Worm (Caenorhabditis elegans) whole organism, early embryonic: Measurements from ENCODE around the gene T05G5.5.

Experiments
- B0310.2 ChIP-seq: sonication (generic microtip); optimal IDR thresholded peaks from 2 replicates; lab custom pipeline; 2016; ENCODE audit warnings: mild to moderate bottlenecking, missing genetic modification characterization, missing compliant biosample characterization
- F13C5.2 ChIP-seq: sonication (generic microtip); optimal IDR thresholded peaks from 2 replicates; lab custom pipeline; 2017; ENCODE audit warnings: mild to moderate bottlenecking, missing genetic modification characterization, inconsistent platforms, missing compliant biosample characterization
- aly-1 ChIP-seq: sonication (generic microtip); optimal IDR thresholded peaks from 2 replicates; lab custom pipeline; 2016; ENCODE audit warnings: missing genetic modification characterization, missing compliant biosample characterization
- ama-1 ChIP-seq: fragments of 150-350 bp; optimal IDR thresholded peaks from 2 replicates; lab custom pipeline; 2014
- ceh-13 ChIP-seq: fragments of 200-800 bp; sonication (Bioruptor generic); optimal IDR thresholded peaks from 2 replicates; lab custom pipeline; 2018; ENCODE audit warnings: mild to moderate bottlenecking, missing genetic modification characterization, missing compliant biosample characterization
- ceh-36 ChIP-seq: sonication (generic microtip); optimal IDR thresholded peaks from 2 replicates; lab custom pipeline; 2016; ENCODE audit warnings: missing genetic modification characterization, inconsistent platforms, missing compliant biosample characterization
- ets-7 ChIP-seq: sonication (generic microtip); optimal IDR thresholded peaks from 2 replicates; lab custom pipeline; 2016; ENCODE audit warnings: missing genotype, missing genetic modification characterization, missing compliant biosample characterization
- flt-1 ChIP-seq: fragments of 200-800 bp; sonication (Bioruptor generic); IDR thresholded peaks from 2 replicates; pipeline ENCODE4 v1.3.6; 2022; ENCODE audit warnings: missing genetic modification characterization, missing compliant biosample characterization
- hmbx-1 ChIP-seq: sonication (generic microtip); optimal IDR thresholded peaks from 2 replicates; lab custom pipeline; 2016; ENCODE audit warnings: mild to moderate bottlenecking, missing genetic modification characterization, missing compliant biosample characterization
- hmg-4 ChIP-seq: fragments of 200-800 bp; sonication (Bioruptor generic); optimal IDR thresholded peaks from 2 replicates; lab custom pipeline; 2018; ENCODE audit warnings: mild to moderate bottlenecking, missing genetic modification characterization, missing compliant biosample characterization
- hnd-1 ChIP-seq: sonication (generic microtip); optimal IDR thresholded peaks from 2 replicates; lab custom pipeline; 2016; ENCODE audit warnings: missing genetic modification characterization, missing compliant biosample characterization
- pes-1 ChIP-seq: fragments of 200-800 bp; sonication (Bioruptor generic); IDR thresholded peaks from 2 replicates; pipeline ENCODE4 v1.3.6; 2022; ENCODE audit warnings: missing genetic modification reagents, missing genetic modification characterization, missing compliant biosample characterization
- scrt-1 ChIP-seq: fragments of 200-800 bp; sonication (Bioruptor generic); IDR thresholded peaks from 2 replicates; pipeline ENCODE4 v1.3.6; 2022; ENCODE audit warnings: missing genetic modification characterization, missing compliant biosample characterization
- sea-1 ChIP-seq: fragments of 200-800 bp; sonication (Bioruptor generic); conservative IDR thresholded peaks from 2 replicates; pipeline ENCODE4 v1.3.6; 2022; ENCODE audit warnings: missing genetic modification characterization, missing compliant biosample characterization
- tbx-11 ChIP-seq: fragments of 200-800 bp; sonication (Bioruptor generic); IDR thresholded peaks from 2 replicates; pipeline ENCODE4 v1.3.6; 2022; ENCODE audit warnings: missing genetic modification characterization, missing compliant biosample characterization
- tbx-37 ChIP-seq: fragments of 200-800 bp; sonication (Bioruptor generic); conservative IDR thresholded peaks from 2 replicates; pipeline ENCODE4 v1.3.6; 2022; ENCODE audit warnings: missing genetic modification reagents, missing genetic modification characterization, missing compliant biosample characterization
- tra-4 ChIP-seq: sonication (generic microtip); optimal IDR thresholded peaks from 2 replicates; lab custom pipeline; 2017; ENCODE audit warnings: missing genetic modification characterization, missing compliant biosample characterization

T05G5.5 gene

ce11 chrIII:9744525-9744924 lies 6.7 kb downstream of the T05G5.5 start:
- no peak for TF ChIP-seq flt-1 (GFP tag; lab: Robert Waterston, UW)
- TF ChIP-seq ama-1: no peak
- no peak for TF ChIP-seq tbx-37 (GFP tag; lab: Robert Waterston, UW)
- no peak for TF ChIP-seq ets-7
- TF ChIP-seq F13C5.2 (tag; lab: Kevin White, UChicago): no peak
- TF ChIP-seq hmbx-1: no peak
- no peak for TF ChIP-seq scrt-1 (GFP tag; lab: Robert Waterston, UW)
- no peak for TF ChIP-seq tbx-11 (GFP tag; lab: Robert Waterston, UW)

- TF ChIP-seq hmg-4 (GFP tag; lab: Kevin White, UChicago): no peak
- TF ChIP-seq hmbx-1: no peak
- no peak for TF ChIP-seq tbx-37 (GFP tag; lab: Robert Waterston, UW)
- TF ChIP-seq ceh-36: no peak
- no peak for TF ChIP-seq aly-1 (tag; lab: Kevin White, UChicago)
- no peak for TF ChIP-seq hnd-1 (tag; lab: Kevin White, UChicago)
- TF ChIP-seq tbx-11 (GFP tag; lab: Robert Waterston, UW): no peak
- no peak for TF ChIP-seq F13C5.2 (tag; lab: Kevin White, UChicago)
- TF ChIP-seq ets-7: no peak
- TF ChIP-seq sea-1 (GFP tag; lab: Robert Waterston, UW): no peak
- no peak for TF ChIP-seq B0310.2
- no peak for TF ChIP-seq ceh-13 (GFP tag; lab: Kevin White, UChicago)
- TF ChIP-seq pes-1: no peak
- TF ChIP-seq flt-1 (GFP tag; lab: Robert Waterston, UW): no peak
- TF ChIP-seq ama-1: no peak
- TF ChIP-seq tra-4 (tag; lab: Kevin White, UChicago): no peak
- TF ChIP-seq scrt-1 (GFP tag; lab: Robert Waterston, UW): no peak
Measured at ce11 chrIII:9743239-9743638, 8.0 kb downstream of the T05G5.5 start, which contains the start of gene T05G5.1. TSS of gene T05G5.1 (minus strand) at chrIII:9743339.

DNA sequence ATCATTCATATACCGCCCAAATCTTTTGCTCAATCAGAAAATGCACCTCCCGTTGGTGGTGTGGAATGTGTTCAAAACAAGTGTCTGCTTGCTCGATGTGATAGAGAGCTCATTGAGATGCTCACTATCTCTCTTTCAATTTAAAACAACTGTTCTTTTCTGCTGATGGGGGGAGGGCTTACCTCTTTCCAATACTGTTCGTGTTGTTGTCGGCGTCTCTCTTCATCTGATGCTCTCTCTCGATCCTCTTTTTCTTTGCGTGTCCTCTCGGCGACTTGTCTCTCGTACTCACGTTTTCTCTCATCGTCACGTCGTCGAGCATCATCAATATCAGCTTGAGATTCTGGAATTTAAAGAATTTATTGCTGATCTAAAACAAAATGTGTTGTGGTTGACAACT lies 9.2 kb downstream of the T05G5.5 start:
- TF ChIP-seq ets-7: no peak
- no peak for TF ChIP-seq flt-1 (GFP tag; lab: Robert Waterston, UW)
- no peak for TF ChIP-seq tbx-37 (GFP tag; lab: Robert Waterston, UW)
- TF ChIP-seq tbx-11 (GFP tag; lab: Robert Waterston, UW): no peak
- no peak for TF ChIP-seq B0310.2
- no peak for TF ChIP-seq ama-1
- TF ChIP-seq aly-1 (tag; lab: Kevin White, UChicago): no peak
- no peak for TF ChIP-seq tra-4 (tag; lab: Kevin White, UChicago)
- TF ChIP-seq hmg-4 (GFP tag; lab: Kevin White, UChicago): no peak

ce11 chrIII:9740663-9741062 lies 10.6 kb downstream of the T05G5.5 start:
- TF ChIP-seq aly-1 (tag; lab: Kevin White, UChicago): no peak
- TF ChIP-seq ceh-36: no peak
- no peak for TF ChIP-seq scrt-1 (GFP tag; lab: Robert Waterston, UW)
- no peak for TF ChIP-seq B0310.2
- TF ChIP-seq ama-1: no peak

DNA sequence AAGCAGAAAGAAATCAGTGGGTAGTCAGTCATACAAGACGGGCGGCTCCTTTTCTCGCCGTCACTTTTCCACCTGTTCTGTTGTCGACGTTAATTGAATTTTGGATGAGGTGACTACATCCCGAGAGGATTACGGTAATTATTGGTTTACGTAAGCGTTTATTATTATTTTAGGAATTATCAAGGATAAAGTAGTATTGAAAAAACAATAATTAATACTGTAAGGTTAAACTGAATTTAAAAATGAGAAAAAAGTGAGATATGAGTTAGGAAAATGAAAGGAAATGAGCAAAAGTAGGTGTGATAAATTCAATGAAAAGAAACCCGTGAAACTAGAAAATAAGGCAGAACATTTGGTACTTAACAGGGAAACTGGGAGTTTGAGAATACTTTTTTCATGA lies 12.3 kb downstream of the T05G5.5 start, which contains the start of gene hlh-4:
TSS of gene hlh-4 (minus strand) at position 101 of the 400 bp plus-strand sequence.
- TF ChIP-seq hnd-1 (tag; lab: Kevin White, UChicago) (no peak), sea-1 (GFP tag; lab: Robert Waterston, UW) (no peak), aly-1 (tag; lab: Kevin White, UChicago) (no peak), pes-1 (no peak), B0310.2 (no peak), tbx-11 (GFP tag; lab: Robert Waterston, UW) (no peak), F13C5.2 (tag; lab: Kevin White, UChicago) (no peak), tbx-37 (GFP tag; lab: Robert Waterston, UW) (no peak), ceh-36 (no peak), flt-1 (GFP tag; lab: Robert Waterston, UW) (no peak), tra-4 (tag; lab: Kevin White, UChicago) (no peak), scrt-1 (GFP tag; lab: Robert Waterston, UW) (no peak)

DNA sequence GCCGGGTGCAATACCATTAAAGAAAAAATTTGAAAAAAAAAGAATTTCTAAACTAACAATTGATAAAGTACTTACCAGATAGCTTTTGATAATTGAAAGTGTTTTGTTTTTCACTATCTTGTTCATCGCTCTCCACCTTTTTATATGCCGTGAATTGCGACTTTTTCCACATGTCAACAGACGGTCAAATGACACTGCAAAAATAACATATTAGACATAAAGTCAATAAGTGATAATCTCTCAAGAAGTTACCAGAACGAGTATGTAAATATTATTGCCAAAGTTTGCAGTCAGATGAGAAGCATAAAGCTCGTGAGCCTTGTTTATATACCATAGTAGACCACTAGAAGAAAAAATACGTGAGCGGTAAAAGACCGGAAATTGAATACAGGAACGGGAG lies 15.4 kb downstream of the T05G5.5 start, which contains the start of gene dao-6:
TSS of gene dao-6 (minus strand) at position 345 of the 400 bp plus-strand sequence.
- TF ChIP-seq tbx-37 (GFP tag; lab: Robert Waterston, UW) (no peak), tra-4 (tag; lab: Kevin White, UChicago) (no peak), ceh-36 (no peak), scrt-1 (GFP tag; lab: Robert Waterston, UW) (no peak), sea-1 (GFP tag; lab: Robert Waterston, UW) (no peak), B0310.2 (no peak), hmbx-1 (no peak), pes-1 (no peak)

DNA sequence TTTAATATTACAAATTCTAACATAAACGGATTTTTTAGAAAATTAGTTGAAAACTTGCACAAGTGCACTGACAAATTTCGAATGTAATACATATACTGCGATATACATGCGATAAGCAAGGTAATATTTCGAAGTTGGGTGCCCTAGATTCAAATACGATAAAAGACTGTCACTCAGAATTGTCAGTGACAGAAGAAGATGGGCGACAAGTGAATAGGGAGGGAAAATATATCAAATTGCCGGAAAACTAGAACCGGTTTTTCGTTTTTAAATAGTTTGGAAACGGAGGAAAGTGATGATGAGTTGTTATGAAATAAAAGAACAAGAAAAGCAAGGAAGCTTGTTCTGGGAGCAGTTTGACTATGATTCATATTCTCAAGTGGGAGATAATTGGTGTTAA lies 17.2 kb downstream of the T05G5.5 start:
- TF ChIP-seq ceh-13 (GFP tag; lab: Kevin White, UChicago) (no peak), flt-1 (GFP tag; lab: Robert Waterston, UW) (no peak), hnd-1 (tag; lab: Kevin White, UChicago) (no peak), tra-4 (tag; lab: Kevin White, UChicago) (no peak), ceh-36 (no peak), pes-1 (no peak), ets-7 (no peak), ama-1 (no peak), sea-1 (GFP tag; lab: Robert Waterston, UW) (no peak), hmbx-1 (no peak), aly-1 (tag; lab: Kevin White, UChicago) (no peak)

DNA sequence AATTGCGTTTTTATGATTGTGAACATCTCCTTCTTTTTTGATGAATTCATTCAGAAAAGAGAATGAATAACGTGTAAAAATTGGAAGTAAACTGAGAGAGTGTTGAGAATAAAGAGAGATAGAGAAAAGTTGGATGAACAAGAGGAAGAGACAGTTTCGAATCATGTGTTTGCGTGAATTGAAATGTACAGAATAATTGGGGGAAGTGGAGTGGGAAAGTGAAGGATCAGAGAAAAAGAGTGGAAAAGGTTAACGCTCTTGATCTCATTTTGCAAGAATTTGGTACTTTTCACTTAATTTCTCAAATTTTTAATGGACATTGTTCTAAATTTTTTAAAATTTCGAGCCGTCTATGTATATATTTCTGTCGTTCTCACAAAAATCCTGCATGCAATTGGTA lies 17.9 kb downstream of the T05G5.5 start:
- TF ChIP-seq aly-1 (tag; lab: Kevin White, UChicago): no peak
- no peak for TF ChIP-seq flt-1 (GFP tag; lab: Robert Waterston, UW)
- no peak for TF ChIP-seq hnd-1 (tag; lab: Kevin White, UChicago)
- TF ChIP-seq hmg-4 (GFP tag; lab: Kevin White, UChicago): no peak
- TF ChIP-seq hmbx-1: no peak
- no peak for TF ChIP-seq ets-7
- TF ChIP-seq ceh-13 (GFP tag; lab: Kevin White, UChicago): no peak
- no peak for TF ChIP-seq F13C5.2 (tag; lab: Kevin White, UChicago)
- no peak for TF ChIP-seq B0310.2
- TF ChIP-seq pes-1: no peak
- no peak for TF ChIP-seq tbx-11 (GFP tag; lab: Robert Waterston, UW)
- TF ChIP-seq tra-4 (tag; lab: Kevin White, UChicago): no peak
- TF ChIP-seq scrt-1 (GFP tag; lab: Robert Waterston, UW): no peak
- TF ChIP-seq tbx-37 (GFP tag; lab: Robert Waterston, UW): no peak
- no peak for TF ChIP-seq sea-1 (GFP tag; lab: Robert Waterston, UW)
- TF ChIP-seq ama-1: no peak
